Worm (Caenorhabditis elegans): ENCODE results near the gene T13C5.10.

T13C5.10 gene

DNA sequence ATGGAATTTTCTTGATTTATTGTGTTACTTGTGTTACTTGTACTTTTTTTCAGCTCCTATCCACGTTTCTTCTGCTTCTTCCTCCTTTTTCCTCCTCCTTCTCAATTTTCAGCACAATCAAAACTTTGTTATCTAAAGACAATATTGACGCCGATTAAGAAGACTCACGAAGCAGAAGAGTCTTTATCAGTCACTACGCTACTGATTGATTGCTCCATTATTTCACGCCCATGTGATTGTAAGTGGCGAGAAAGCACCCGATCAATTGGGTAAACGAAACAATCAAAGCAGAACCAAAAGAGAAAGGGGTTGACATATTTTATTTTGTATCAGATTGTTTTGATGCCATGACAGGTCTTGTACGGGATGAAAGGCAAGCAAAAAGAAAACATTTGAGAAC, 18.7 kb upstream of the T13C5.10 start, which contains the start of gene T25B2.2 (continued):
- TF ChIP-seq ceh-32 (tag; optimal IDR thresholded peaks at IDR 0.05; ENCODE audit: poor library complexity) (no peak), hlh-11 (tag; optimal IDR thresholded peaks at IDR 0.05) (peak; percentile 60), pqm-1 (tag; optimal IDR thresholded peaks at IDR 0.05) (peak; percentile 50), lir-3 (tag; optimal IDR thresholded peaks at IDR 0.05) (no peak), gei-8 (GFP tag; optimal IDR thresholded peaks at IDR 0.05) (no peak), nhr-6 (tag; optimal IDR thresholded peaks at IDR 0.05) (no peak), daf-19 (GFP tag; conservative IDR thresholded peaks at IDR 0.05) (no peak), ctbp-1 (GFP tag; IDR thresholded peaks at IDR 0.05) (no peak), hmg-1.1 (GFP tag; IDR thresholded peaks at IDR 0.05) (no peak), unc-130 (GFP tag; optimal IDR thresholded peaks at IDR 0.05) (no peak), nhr-111 (GFP tag; optimal IDR thresholded peaks at IDR 0.05) (no peak), ZK546.5 (tag; optimal IDR thresholded peaks at IDR 0.05) (no peak), mes-2 (tag; optimal IDR thresholded peaks at IDR 0.05; ENCODE audit: poor library complexity, severe bottlenecking) (no peak), fos-1 (tag; optimal IDR thresholded peaks at IDR 0.05) (no peak), daf-12 (tag; optimal IDR thresholded peaks at IDR 0.05) (no peak), lin-1 (GFP tag; IDR thresholded peaks at IDR 0.05) (no peak), spr-3 (GFP tag; optimal IDR thresholded peaks at IDR 0.05) (no peak), ama-1 (optimal IDR thresholded peaks at IDR 0.05) (no peak), nhr-42 (GFP tag; IDR thresholded peaks at IDR 0.05) (no peak), nhr-102 (tag; optimal IDR thresholded peaks at IDR 0.05) (no peak), lin-13 (GFP tag; optimal IDR thresholded peaks at IDR 0.05) (no peak), Y48G9A.11 (GFP tag; IDR thresholded peaks at IDR 0.05) (no peak), ztf-11 (tag; optimal IDR thresholded peaks at IDR 0.05) (no peak), dve-1 (tag; optimal IDR thresholded peaks at IDR 0.05; ENCODE audit: insufficient read depth) (peak; percentile 58)

ce11 chrX:6173656-6174055, 14.3 kb upstream of the T13C5.10 start, which contains the start of gene T25B2.1:
T25B2.1 (plus strand) TSS chrX:6173956.
- no peak for TF ChIP-seq lim-7 (GFP tag; IDR thresholded peaks at IDR 0.05)
- TF ChIP-seq F49E8.2 (tag; optimal IDR thresholded peaks at IDR 0.05; ENCODE audit: borderline replicate concordance): no peak
- no peak for TF ChIP-seq daf-19 (GFP tag; conservative IDR thresholded peaks at IDR 0.05)
- TF ChIP-seq zip-11 (GFP tag; IDR thresholded peaks at IDR 0.05): no peak
- no peak for TF ChIP-seq daf-8 (GFP tag; IDR thresholded peaks at IDR 0.05)
- TF ChIP-seq vab-7 (GFP tag; IDR thresholded peaks at IDR 0.05): no peak
- no peak for TF ChIP-seq F10B5.3 (tag; optimal IDR thresholded peaks at IDR 0.05)
- TF ChIP-seq aly-2 (tag; optimal IDR thresholded peaks at IDR 0.05): no peak
- no peak for TF ChIP-seq aha-1 (tag)
- no peak for TF ChIP-seq mep-1 (tag; optimal IDR thresholded peaks at IDR 0.05)
- no peak for TF ChIP-seq ceh-44 (GFP tag; IDR thresholded peaks at IDR 0.05)
- no peak for TF ChIP-seq nhr-6 (tag; optimal IDR thresholded peaks at IDR 0.05)
- TF ChIP-seq F44E2.7 (GFP tag; IDR thresholded peaks at IDR 0.05): no peak
- no peak for TF ChIP-seq ceh-62 (tag; optimal IDR thresholded peaks at IDR 0.05)
- TF ChIP-seq ceh-32 (tag; optimal IDR thresholded peaks at IDR 0.05; ENCODE audit: poor library complexity): no peak

DNA sequence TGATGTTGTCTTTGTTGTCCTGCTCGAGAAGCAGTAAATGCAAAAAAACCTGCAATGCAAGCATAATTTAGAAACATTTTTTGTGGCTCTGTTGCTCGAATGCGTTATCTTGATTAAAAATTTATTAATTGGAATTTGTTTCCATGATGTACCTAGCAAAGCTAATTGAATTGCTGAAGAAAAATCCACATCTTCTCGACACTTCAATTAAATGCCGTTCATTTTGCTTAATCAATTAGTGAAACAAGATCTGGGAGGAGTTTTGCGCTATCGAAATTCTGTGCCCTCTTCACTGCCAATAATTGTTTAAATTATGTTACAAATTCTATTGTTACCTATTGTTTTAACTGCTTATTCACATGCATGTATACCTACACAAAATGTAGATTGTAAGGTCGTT, 12.1 kb upstream of the T13C5.10 start, which contains the start of gene T25B2.3:
Gene T25B2.3, plus strand, starts transcription at position 301 of the 400 bp plus-strand sequence.
- TF ChIP-seq arid-1 (GFP tag; conservative IDR thresholded peaks at IDR 0.05) (no peak), Y5F2A.4 (GFP tag; optimal IDR thresholded peaks at IDR 0.05) (no peak), daf-12 (tag; optimal IDR thresholded peaks at IDR 0.05) (no peak), aly-2 (tag; optimal IDR thresholded peaks at IDR 0.05) (no peak), hif-1 (tag; optimal IDR thresholded peaks at IDR 0.05) (no peak), pqm-1 (tag; optimal IDR thresholded peaks at IDR 0.05) (peak; percentile 1), fos-1 (tag; optimal IDR thresholded peaks at IDR 0.05) (no peak)
